Worm (Caenorhabditis elegans): ENCODE results near the gene pgph-2.

Gene pgph-2

ce11 chrV:5798132-5798531 is 33.2 kb downstream of the pgph-2 start, which contains the start of gene nstp-3:
nstp-3 (minus strand) TSS chrV:5798232.
- TF ChIP-seq lin-11 (tag; optimal IDR thresholded peaks at IDR 0.05) (no peak), ama-1 (optimal IDR thresholded peaks at IDR 0.05) (no peak), ceh-48 (tag; optimal IDR thresholded peaks at IDR 0.05) (no peak), eyg-1 (tag; optimal IDR thresholded peaks at IDR 0.05) (no peak), ceh-14 (tag; optimal IDR thresholded peaks at IDR 0.05) (no peak), hlh-8 (tag; optimal IDR thresholded peaks at IDR 0.05) (no peak), hlh-13 (GFP tag; optimal IDR thresholded peaks at IDR 0.05) (no peak), tbx-2 (tag; optimal IDR thresholded peaks at IDR 0.05) (no peak), sox-2 (GFP tag; IDR thresholded peaks at IDR 0.05) (no peak), ets-4 (tag; optimal IDR thresholded peaks at IDR 0.05) (no peak), ceh-9 (tag; optimal IDR thresholded peaks at IDR 0.05) (no peak), hlh-6 (tag; optimal IDR thresholded peaks at IDR 0.05) (no peak), elt-4 (tag; optimal IDR thresholded peaks at IDR 0.05) (no peak)

ce11 chrV:5799373-5799772 is 34.4 kb downstream of the pgph-2 start, which contains the start of gene cyn-17:
cyn-17 (plus strand) TSS chrV:5799673.
- peak; percentile 34 for TF ChIP-seq elt-4 (tag; optimal IDR thresholded peaks at IDR 0.05)
- no peak for TF ChIP-seq tbx-2 (tag; optimal IDR thresholded peaks at IDR 0.05)

DNA sequence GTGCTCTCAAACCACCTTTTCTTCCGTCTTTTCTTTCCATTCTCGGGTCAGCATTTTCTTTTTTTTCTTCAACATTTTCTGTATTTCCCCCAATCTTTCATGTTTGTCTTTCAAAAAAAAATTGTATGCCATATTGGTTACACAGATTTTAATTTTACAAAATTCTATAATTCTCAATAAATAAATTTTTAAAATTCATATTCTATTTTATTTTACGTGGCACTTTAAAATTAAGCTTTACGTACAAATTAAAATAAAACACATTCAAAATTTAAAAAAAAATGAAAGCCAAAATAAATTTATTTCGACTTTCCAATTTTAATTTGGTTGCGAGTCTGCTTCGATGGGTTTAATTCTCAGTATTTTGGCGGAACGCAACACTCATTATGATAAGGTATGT is 40.5 kb downstream of the pgph-2 start, which contains the start of gene ZC250.5:
TSS of gene ZC250.5 (plus strand) at position 301 of the 400 bp plus-strand sequence.
- TF ChIP-seq unc-3 (GFP tag; conservative IDR thresholded peaks at IDR 0.05) (no peak), unc-3 (tag; optimal IDR thresholded peaks at IDR 0.05) (no peak), fkh-6 (tag; optimal IDR thresholded peaks at IDR 0.05) (no peak), rnt-1 (tag; optimal IDR thresholded peaks at IDR 0.05) (no peak), gmeb-2 (tag; optimal IDR thresholded peaks at IDR 0.05) (no peak), dve-1 (tag; optimal IDR thresholded peaks at IDR 0.05) (no peak), unc-55 (GFP tag; optimal IDR thresholded peaks at IDR 0.05) (no peak), ttx-3 (tag; optimal IDR thresholded peaks at IDR 0.05) (no peak), pros-1 (tag; optimal IDR thresholded peaks at IDR 0.05) (no peak)

ce11 chrV:5813060-5813659 is 48.2 kb downstream of the pgph-2 start, which contains the start of gene ZC250.4:
ZC250.4 (minus strand) TSS chrV:5813137.
- TF ChIP-seq dmd-4 (tag; optimal IDR thresholded peaks at IDR 0.05; ENCODE audit: borderline replicate concordance), result no peak
- no peak for TF ChIP-seq T23F11.4 (GFP tag; optimal IDR thresholded peaks at IDR 0.05)
- TF ChIP-seq elt-2 (tag; optimal IDR thresholded peaks at IDR 0.05), result peak; percentile 31

DNA sequence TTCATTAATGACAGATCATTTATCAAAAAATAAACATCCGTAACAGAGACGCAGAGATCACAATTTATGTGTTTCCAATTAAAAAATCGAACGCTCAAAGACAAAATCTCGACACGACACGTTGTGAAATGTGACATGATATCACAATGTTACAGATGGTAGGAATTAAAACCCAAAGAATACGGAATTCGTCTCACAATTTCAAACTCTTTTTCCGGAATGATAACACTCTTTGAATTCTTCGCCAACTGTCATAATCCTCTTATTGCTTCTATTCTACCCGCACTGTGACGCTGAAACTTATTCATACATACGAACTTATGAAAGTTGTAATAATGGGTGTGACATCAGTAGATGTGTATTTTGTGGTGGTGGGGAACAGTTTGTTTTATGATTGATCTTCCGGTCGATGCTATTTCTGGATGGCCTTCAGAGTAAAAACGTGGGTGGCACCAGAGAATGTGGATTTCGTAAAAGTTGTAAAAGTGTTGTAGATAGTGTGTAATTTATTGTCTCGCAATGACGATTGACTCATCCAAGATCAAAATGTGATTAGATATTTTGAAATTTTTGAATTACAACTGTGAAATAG is 51.6 kb downstream of the pgph-2 start:
- TF ChIP-seq che-1 (tag; optimal IDR thresholded peaks at IDR 0.05) (no peak), odd-2 (tag; optimal IDR thresholded peaks at IDR 0.05) (no peak), ceh-14 (tag; optimal IDR thresholded peaks at IDR 0.05) (no peak), ceh-9 (tag; optimal IDR thresholded peaks at IDR 0.05) (no peak), syd-9 (tag; optimal IDR thresholded peaks at IDR 0.05) (no peak), fkh-10 (GFP tag; optimal IDR thresholded peaks at IDR 0.05) (no peak), pax-1 (tag; optimal IDR thresholded peaks at IDR 0.05) (no peak), hlh-13 (GFP tag; optimal IDR thresholded peaks at IDR 0.05) (no peak), T23F11.4 (GFP tag; optimal IDR thresholded peaks at IDR 0.05) (no peak), Y22D7AL.16 (tag; optimal IDR thresholded peaks at IDR 0.05) (no peak), ceh-30 (tag; optimal IDR thresholded peaks at IDR 0.05) (no peak), lin-11 (tag; optimal IDR thresholded peaks at IDR 0.05) (no peak), ceh-22 (tag; optimal IDR thresholded peaks at IDR 0.05) (no peak), pros-1 (tag; optimal IDR thresholded peaks at IDR 0.05) (no peak), ets-4 (tag; optimal IDR thresholded peaks at IDR 0.05) (no peak)
